Fruit fly (Drosophila melanogaster): ENCODE results near the gene CG14606.

- TF ChIP-seq chn (GFP tag; optimal IDR thresholded peaks at IDR 0.05) (no peak), hb (GFP tag; IDR thresholded peaks at IDR 0.05; ENCODE audit: partially characterized antibody) (no peak), Lhr (GFP tag; optimal IDR thresholded peaks at IDR 0.05) (no peak), CG30403 (GFP tag; optimal IDR thresholded peaks at IDR 0.05) (no peak), ftz-f1 (GFP tag; optimal IDR thresholded peaks at IDR 0.05) (peak; percentile 65), bcd (GFP tag; optimal IDR thresholded peaks at IDR 0.05) (no peak), repo (GFP tag; optimal IDR thresholded peaks at IDR 0.05) (no peak), slou (GFP tag; optimal IDR thresholded peaks at IDR 0.05) (no peak), CG3163 (GFP tag; optimal IDR thresholded peaks at IDR 0.05) (no peak), Kr (GFP tag; optimal IDR thresholded peaks at IDR 0.05) (no peak)
Measured at dm6 chr3R:7187093-7187912, 29.6 kb downstream of the CG14606 start.
